Fruit fly (Drosophila melanogaster) whole organism, wandering third instar larva: ENCODE data around the gene sgg.

Experiments used
- CG32264 ChIP-seq: fragments of 200-800 bp; sonication (Bioruptor generic); optimal IDR thresholded peaks from 2 replicates; lab custom pipeline; 2016; ENCODE audit warnings: missing biosample characterization, missing genetic modification characterization
- CG9705 ChIP-seq: fragments of 200-800 bp; sonication (Bioruptor generic); optimal IDR thresholded peaks from 2 replicates; lab custom pipeline; 2018; ENCODE audit warnings: missing biosample characterization, mild to moderate bottlenecking, missing genetic modification characterization
- CrebA ChIP-seq: fragments of 200-800 bp; sonication (Bioruptor generic); optimal IDR thresholded peaks from 2 replicates; lab custom pipeline; 2016; ENCODE audit warnings: missing biosample characterization, mild to moderate bottlenecking, missing genetic modification characterization, borderline replicate concordance
- Dfd ChIP-seq: fragments of >200 bp; optimal IDR thresholded peaks from 2 replicates; lab custom pipeline; 2017; ENCODE audit warnings: missing biosample characterization, missing genetic modification characterization
- Dif ChIP-seq: fragments of 200-275, 200-300 bp; sonication (Bioruptor generic); optimal IDR thresholded peaks from 2 replicates; lab custom pipeline; 2018; ENCODE audit warnings: missing biosample characterization, missing genetic modification characterization; ENCODE audit not compliant: partially characterized antibody
- GATAd ChIP-seq: sonication (Bioruptor generic); optimal IDR thresholded peaks from 2 replicates; lab custom pipeline; 2016; ENCODE audit warnings: missing biosample characterization, missing genetic modification characterization
- HLH106 ChIP-seq: fragments of 200-800 bp; optimal IDR thresholded peaks from 3 replicates; lab custom pipeline; 2019; ENCODE audit warnings: missing biosample characterization, mild to moderate bottlenecking, missing genetic modification characterization, moderate library complexity
- Hnf4 ChIP-seq: fragments of 200-800 bp; sonication (Bioruptor generic); optimal IDR thresholded peaks from 2 replicates; lab custom pipeline; 2016; ENCODE audit warnings: missing biosample characterization, mild to moderate bottlenecking, missing genetic modification characterization
- Hr78 ChIP-seq: fragments of >200 bp; optimal IDR thresholded peaks from 2 replicates; lab custom pipeline; 2017; ENCODE audit warnings: missing biosample characterization, missing genetic modification characterization
- Hr83 ChIP-seq: fragments of 200-300 bp; sonication (Bioruptor generic); optimal IDR thresholded peaks from 2 replicates; lab custom pipeline; 2016; ENCODE audit warnings: missing biosample characterization, mild to moderate bottlenecking, missing genetic modification characterization, moderate library complexity; ENCODE audit not compliant: poor library complexity, severe bottlenecking
- Jra ChIP-seq: sonication (Bioruptor generic); optimal IDR thresholded peaks from 2 replicates; lab custom pipeline; 2016; ENCODE audit warnings: missing biosample characterization, missing genetic modification characterization
- Mio ChIP-seq: sonication (Bioruptor generic); optimal IDR thresholded peaks from 2 replicates; lab custom pipeline; 2016; ENCODE audit warnings: missing biosample characterization, missing genetic modification characterization
- Myc ChIP-seq: fragments of >200 bp; optimal IDR thresholded peaks from 2 replicates; lab custom pipeline; 2017
- N ChIP-seq: fragments of >200 bp; optimal IDR thresholded peaks from 2 replicates; lab custom pipeline; 2018; ENCODE audit warnings: missing biosample characterization, missing external identifiers, missing genetic modification characterization
- OdsH ChIP-seq: fragments of 200-800 bp; sonication (Bioruptor generic); optimal IDR thresholded peaks from 2 replicates; lab custom pipeline; 2016; ENCODE audit warnings: missing biosample characterization, mild to moderate bottlenecking, missing genetic modification characterization
- Rel ChIP-seq, 2 experiments: fragments of 200-800 bp; sonication (Bioruptor generic) in 1 of 2; optimal IDR thresholded peaks; 2 replicates in 1 of 2; 3 replicates in 1 of 2; lab custom pipeline; 2016 to 2019; ENCODE audit warnings: mild to moderate bottlenecking in 2 of 2, missing biosample characterization in 2 of 2, missing genetic modification characterization in 2 of 2, moderate library complexity in 1 of 2
- Sp1 ChIP-seq: fragments of 200-800 bp; sonication (Bioruptor generic); optimal IDR thresholded peaks from 3 replicates; lab custom pipeline; 2019; ENCODE audit warnings: missing biosample characterization, mild to moderate bottlenecking, missing genetic modification characterization, moderate library complexity
- Vsx2 ChIP-seq: fragments of 200-300, 225-300 bp; sonication (Bioruptor generic); optimal IDR thresholded peaks from 2 replicates; lab custom pipeline; 2018; ENCODE audit warnings: missing biosample characterization, missing genetic modification characterization; ENCODE audit not compliant: partially characterized antibody
- br ChIP-seq: fragments of 200-800 bp; sonication (Bioruptor generic); optimal IDR thresholded peaks from 2 replicates; lab custom pipeline; 2016; ENCODE audit warnings: missing biosample characterization, missing genetic modification characterization
- brk ChIP-seq: fragments of 200-800 bp; sonication (Bioruptor generic); optimal IDR thresholded peaks from 2 replicates; lab custom pipeline; 2016; ENCODE audit warnings: missing biosample characterization, mild to moderate bottlenecking, missing genetic modification characterization
- dl ChIP-seq, 2 experiments: fragments of 175-275, 200-275 bp in 1 of 2; fragments of 200-275 bp in 1 of 2; sonication (Bioruptor generic); optimal IDR thresholded peaks; lab custom pipeline; 2018; ENCODE audit warnings: mild to moderate bottlenecking in 2 of 2, missing biosample characterization in 2 of 2, missing genetic modification characterization in 2 of 2, moderate library complexity in 2 of 2; ENCODE audit not compliant: partially characterized antibody in 2 of 2, insufficient read depth in 1 of 2
- dmrt93B ChIP-seq: fragments of 200-800 bp; sonication (Bioruptor generic); optimal IDR thresholded peaks from 2 replicates; lab custom pipeline; 2018; ENCODE audit warnings: missing biosample characterization, mild to moderate bottlenecking, missing genetic modification characterization
- dsf ChIP-seq: sonication (Bioruptor generic); optimal IDR thresholded peaks from 2 replicates; lab custom pipeline; 2016; ENCODE audit warnings: missing biosample characterization, missing genetic modification characterization, borderline replicate concordance
- ey ChIP-seq: fragments of 200-800 bp; sonication (Bioruptor generic); optimal IDR thresholded peaks from 2 replicates; lab custom pipeline; 2016; ENCODE audit warnings: missing biosample characterization, missing genetic modification characterization
- foxo ChIP-seq, 2 experiments: fragments of 200-800 bp; sonication (Bioruptor generic); optimal IDR thresholded peaks; 2 replicates in 1 of 2; 3 replicates in 1 of 2; lab custom pipeline; 2016 to 2017; ENCODE audit warnings: missing biosample characterization in 2 of 2, missing genetic modification characterization in 2 of 2
- fru ChIP-seq: fragments of 200-800 bp; sonication (Bioruptor generic); optimal IDR thresholded peaks from 3 replicates; lab custom pipeline; 2016; ENCODE audit warnings: missing biosample characterization, mild to moderate bottlenecking, missing genetic modification characterization
- h ChIP-seq: fragments of 200-800 bp; sonication (Bioruptor generic); optimal IDR thresholded peaks from 3 replicates; lab custom pipeline; 2016; ENCODE audit warnings: missing biosample characterization, mild to moderate bottlenecking, missing genetic modification characterization
- jim ChIP-seq: fragments of 175-275, 200-325 bp; sonication (Bioruptor generic); optimal IDR thresholded peaks from 2 replicates; lab custom pipeline; 2016; ENCODE audit warnings: missing biosample characterization, mild to moderate bottlenecking, missing genetic modification characterization
- lola ChIP-seq: fragments of >200 bp; optimal IDR thresholded peaks from 2 replicates; lab custom pipeline; 2017; ENCODE audit warnings: missing biosample characterization, missing genetic modification characterization
- psq ChIP-seq: fragments of 200-800 bp; sonication (Bioruptor generic); optimal IDR thresholded peaks from 3 replicates; lab custom pipeline; 2017; ENCODE audit warnings: missing biosample characterization, mild to moderate bottlenecking, missing genetic modification characterization, moderate library complexity
- rgr ChIP-seq: fragments of 200-800 bp; sonication (Bioruptor generic); optimal IDR thresholded peaks from 3 replicates; lab custom pipeline; 2016; ENCODE audit warnings: missing biosample characterization, mild to moderate bottlenecking, missing genetic modification characterization
- sage ChIP-seq: fragments of 200-800 bp; sonication (Bioruptor generic); optimal IDR thresholded peaks from 2 replicates; lab custom pipeline; 2016; ENCODE audit warnings: missing biosample characterization, mild to moderate bottlenecking, missing genetic modification characterization
- sv ChIP-seq: fragments of 200-800 bp; sonication (Bioruptor generic); optimal IDR thresholded peaks from 3 replicates; lab custom pipeline; 2016; ENCODE audit warnings: missing biosample characterization, missing genetic modification characterization
- tai ChIP-seq: sonication (Bioruptor generic); optimal IDR thresholded peaks from 2 replicates; lab custom pipeline; 2016; ENCODE audit warnings: missing biosample characterization, missing genetic modification characterization
- usp ChIP-seq: fragments of >200 bp; optimal IDR thresholded peaks from 2 replicates; lab custom pipeline; 2017; ENCODE audit warnings: missing biosample characterization, missing genetic modification characterization
- woc ChIP-seq: sonication (Bioruptor generic); optimal IDR thresholded peaks from 2 replicates; lab custom pipeline; 2016; ENCODE audit warnings: missing biosample characterization, mild to moderate bottlenecking, missing genetic modification characterization

Gene sgg

dm6 chrX:2624525-2625006 lies 9.2 kb upstream of the sgg start, which contains the start of the genes brv3 and Pi4KIIIalpha:
Gene brv3, minus strand, starts transcription at chrX:2624575.
Gene Pi4KIIIalpha, plus strand, starts transcription at chrX:2624804.
- TF ChIP-seq rgr (no peak), Sp1 (no peak), Hr78 (no peak), usp (GFP tag; lab: Kevin White, UChicago) (no peak), Dfd (GFP tag; lab: Kevin White, UChicago) (no peak), CrebA (no peak), dsf (no peak)

- TF ChIP-seq dsf, result no peak
- no peak for TF ChIP-seq psq (GFP tag; lab: Kevin White, UChicago)
- TF ChIP-seq lola, result no peak
- no peak for TF ChIP-seq tai (GFP tag; lab: Kevin White, UChicago)
- no peak for TF ChIP-seq rgr
- TF ChIP-seq Vsx2 (GFP tag; lab: Kevin White, UChicago), result no peak
- TF ChIP-seq Hnf4 (GFP tag; lab: Kevin White, UChicago), result no peak
- TF ChIP-seq CrebA, result no peak
- no peak for TF ChIP-seq sage (GFP tag; lab: Kevin White, UChicago)
These were observed 8.7 kb upstream of the sgg start for dm6 chrX:2625009-2625408.

dm6 chrX:2635075-2635643 lies 1.4 kb downstream of the sgg start:
- TF ChIP-seq dl (GFP tag; optimal IDR thresholded peaks at IDR 0.05; lab: Kevin White, UChicago; ENCODE audit: insufficient read depth in 1 of 2, partially characterized antibody in 2 of 2) (no peak), GATAd (no peak), OdsH (GFP tag; lab: Kevin White, UChicago) (no peak), Vsx2 (GFP tag; lab: Kevin White, UChicago) (no peak), Myc (lab: Kevin White, UChicago) (no peak), tai (GFP tag; lab: Kevin White, UChicago) (no peak), CG32264 (GFP tag; lab: Kevin White, UChicago) (no peak), Dfd (GFP tag; lab: Kevin White, UChicago) (no peak), ey (GFP tag; lab: Kevin White, UChicago) (peak; percentile 15), br (peak; percentile 6), jim (GFP tag; lab: Kevin White, UChicago) (no peak), dmrt93B (GFP tag; lab: Kevin White, UChicago) (no peak), Mio (GFP tag; lab: Kevin White, UChicago) (no peak), usp (GFP tag; lab: Kevin White, UChicago) (no peak), Hnf4 (GFP tag; lab: Kevin White, UChicago) (no peak), HLH106 (tag; lab: Kevin White, UChicago) (no peak), dsf (no peak), Rel (GFP tag; optimal IDR thresholded peaks at IDR 0.05; lab: Kevin White, UChicago) (no peak), Rel (tag; optimal IDR thresholded peaks at IDR 0.05; lab: Kevin White, UChicago) (no peak), woc (GFP tag; lab: Kevin White, UChicago) (peak; percentile 17), CG9705 (GFP tag; lab: Kevin White, UChicago) (no peak), foxo (GFP tag; optimal IDR thresholded peaks at IDR 0.05; lab: Kevin White, UChicago) (peak in 1 of 2 experiments; percentile 27), Dif (no peak), fru (GFP tag; lab: Kevin White, UChicago) (no peak), Sp1 (no peak), sv (GFP tag; lab: Kevin White, UChicago) (no peak), Hr78 (no peak), rgr (peak; percentile 34), N (no peak), lola (no peak), CrebA (no peak), Jra (GFP tag; lab: Kevin White, UChicago) (no peak), brk (GFP tag; lab: Kevin White, UChicago) (no peak), sage (GFP tag; lab: Kevin White, UChicago) (no peak), psq (GFP tag; lab: Kevin White, UChicago) (no peak), Hr83 (no peak), h (GFP tag; lab: Kevin White, UChicago) (no peak)
- TF ChIP-seq, all 38 proteins: peak for 5
